2 worm cellular contexts compared by ENCODE assay signal in the genomic region with DNA sequence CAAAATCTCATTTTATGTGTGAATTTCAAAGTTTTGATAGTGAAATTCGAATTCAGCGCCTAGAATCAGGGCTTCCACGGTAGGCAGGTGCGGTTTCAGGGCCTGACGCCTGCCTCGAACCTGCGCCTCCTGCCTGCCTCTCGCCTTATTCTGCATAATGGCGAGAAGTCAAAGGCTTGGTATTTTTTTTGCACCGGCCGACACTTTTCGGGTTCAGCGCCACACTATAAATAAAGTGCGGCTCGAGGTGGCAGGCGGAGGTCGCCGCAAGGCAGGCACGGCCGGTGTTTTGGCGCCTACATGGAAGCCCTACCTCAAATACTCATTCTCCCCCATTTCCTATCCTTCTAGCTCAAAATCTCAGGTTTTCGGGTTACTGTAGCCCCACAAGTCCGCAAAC.
TF ChIP-seq lines count a peak whose summit lies in the region.

No protein-coding gene starts in this region.

TF ChIP-seq in whole organism, L4 larva, 104 proteins besides CTCF, POLR2A, EP300 and RAD21:
- TF ChIP-seq ama-1 (optimal IDR thresholded peaks at IDR 0.05; lab: Kevin White, UChicago) (no peak), mxl-3 (GFP tag; optimal IDR thresholded peaks at IDR 0.05; lab: Kevin White, UChicago) (no peak), D1046.2 (GFP tag; IDR thresholded peaks at IDR 0.05; lab: Robert Waterston, UW) (no peak), ces-1 (GFP tag; optimal IDR thresholded peaks at IDR 0.05; lab: Kevin White, UChicago) (no peak), mxl-2 (GFP tag; conservative IDR thresholded peaks at IDR 0.05; lab: Robert Waterston, UW) (no peak), nhr-77 (tag; optimal IDR thresholded peaks at IDR 0.05; lab: Kevin White, UChicago) (no peak), set-16 (GFP tag; IDR thresholded peaks at IDR 0.05; lab: Robert Waterston, UW) (peak; percentile 69; the same call in 1 of the 2 replicates), lin-39 (tag; optimal IDR thresholded peaks at IDR 0.05; lab: Kevin White, UChicago) (no peak), lir-3 (tag; optimal IDR thresholded peaks at IDR 0.05; lab: Kevin White, UChicago) (no peak), egl-43 (GFP tag; IDR thresholded peaks at IDR 0.05; lab: Robert Waterston, UW) (0 out of 2 replicates have a peak, but pooled peaks have one; percentile 3)

TF ChIP-seq in whole organism, young adult, 124 proteins besides CTCF, POLR2A, EP300 and RAD21:
- TF ChIP-seq lir-1 (GFP tag; conservative IDR thresholded peaks at IDR 0.05; lab: Robert Waterston, UW): no peak
- TF ChIP-seq zfh-2 (GFP tag; conservative IDR thresholded peaks at IDR 0.05; lab: Robert Waterston, UW): peak; percentile 63
